Worm (Caenorhabditis elegans): ENCODE data around the gene F21C10.3.

DNA sequence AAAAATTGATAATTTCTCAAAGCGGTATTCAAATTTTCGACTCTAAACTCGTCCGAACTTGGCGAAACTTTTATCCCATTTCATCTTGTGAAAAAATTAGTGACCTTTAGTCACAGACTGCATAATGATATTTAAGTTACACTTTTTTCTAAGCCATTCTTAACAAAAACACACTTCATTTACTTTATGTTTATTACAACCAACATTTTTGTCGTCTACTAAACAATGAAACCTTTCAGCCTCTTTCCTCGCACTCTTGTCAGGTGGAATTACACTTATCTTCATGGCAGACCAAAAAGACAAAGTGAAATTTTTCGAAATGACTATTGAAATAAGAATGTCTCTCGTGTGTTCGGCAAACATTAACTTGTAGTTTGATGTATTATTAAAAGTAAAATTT, 36.0 kb downstream of the F21C10.3 start:
- no peak for TF ChIP-seq fkh-10 (GFP tag; optimal IDR thresholded peaks at IDR 0.05)
- TF ChIP-seq pqm-1 (tag; optimal IDR thresholded peaks at IDR 0.05): no peak
- TF ChIP-seq tbx-2 (tag; optimal IDR thresholded peaks at IDR 0.05): no peak
- TF ChIP-seq nhr-11 (tag; optimal IDR thresholded peaks at IDR 0.05): no peak
- no peak for TF ChIP-seq ama-1 (optimal IDR thresholded peaks at IDR 0.05)
- TF ChIP-seq hlh-30 (tag; optimal IDR thresholded peaks at IDR 0.05; ENCODE audit: insufficient read depth): no peak
- no peak for TF ChIP-seq elt-2 (tag; optimal IDR thresholded peaks at IDR 0.05)
